Worm (Caenorhabditis elegans): Measurements from ENCODE around the gene ppm-1.D.

Gene ppm-1.D

DNA sequence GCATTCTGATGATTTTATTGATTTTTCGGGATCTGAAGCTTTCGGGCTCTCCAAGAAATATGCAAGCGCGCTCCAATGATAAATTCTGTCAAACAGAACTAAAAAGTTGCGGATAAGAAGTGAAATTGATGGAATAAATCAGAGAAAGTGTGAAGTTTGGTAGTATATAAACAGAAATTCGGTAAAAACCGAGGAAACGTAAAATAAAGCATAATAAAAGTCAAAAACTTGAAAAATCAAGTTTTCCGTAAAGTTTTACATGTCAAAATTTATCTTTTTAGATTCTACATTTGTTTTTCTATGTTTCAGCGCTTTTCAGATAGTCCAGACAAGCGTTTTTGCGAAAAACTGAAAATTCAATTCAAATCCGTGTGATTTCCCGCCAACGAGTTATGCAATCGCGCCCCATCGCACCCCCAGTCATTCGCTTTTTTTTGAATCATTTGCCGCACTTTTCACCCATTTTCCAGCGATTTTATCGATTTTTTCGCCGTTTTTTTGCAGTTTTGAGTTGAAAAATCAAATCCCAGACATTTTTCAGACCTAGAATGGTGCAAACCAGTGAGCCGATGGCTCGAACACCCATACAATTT is at the start of gene ppm-1.D, which contains the start of gene Y54F10BM.13:
TSS of gene ppm-1.D (plus strand) at position 540 of the 593 bp plus-strand sequence.
TSS of gene Y54F10BM.13 (minus strand) at position 51 of the 593 bp plus-strand sequence.
- TF ChIP-seq ceh-31 (tag; optimal IDR thresholded peaks at IDR 0.05), result peak; percentile 27
- peak; percentile 26 for TF ChIP-seq ceh-48 (tag; optimal IDR thresholded peaks at IDR 0.05)
- peak; percentile 18 for TF ChIP-seq nfya-1 (tag; optimal IDR thresholded peaks at IDR 0.05)
- TF ChIP-seq rnt-1 (tag; optimal IDR thresholded peaks at IDR 0.05), result peak; percentile 2
- no peak for TF ChIP-seq ceh-45 (GFP tag; IDR thresholded peaks at IDR 0.05)
- TF ChIP-seq elt-2 (tag; optimal IDR thresholded peaks at IDR 0.05), result peak; percentile 28

DNA sequence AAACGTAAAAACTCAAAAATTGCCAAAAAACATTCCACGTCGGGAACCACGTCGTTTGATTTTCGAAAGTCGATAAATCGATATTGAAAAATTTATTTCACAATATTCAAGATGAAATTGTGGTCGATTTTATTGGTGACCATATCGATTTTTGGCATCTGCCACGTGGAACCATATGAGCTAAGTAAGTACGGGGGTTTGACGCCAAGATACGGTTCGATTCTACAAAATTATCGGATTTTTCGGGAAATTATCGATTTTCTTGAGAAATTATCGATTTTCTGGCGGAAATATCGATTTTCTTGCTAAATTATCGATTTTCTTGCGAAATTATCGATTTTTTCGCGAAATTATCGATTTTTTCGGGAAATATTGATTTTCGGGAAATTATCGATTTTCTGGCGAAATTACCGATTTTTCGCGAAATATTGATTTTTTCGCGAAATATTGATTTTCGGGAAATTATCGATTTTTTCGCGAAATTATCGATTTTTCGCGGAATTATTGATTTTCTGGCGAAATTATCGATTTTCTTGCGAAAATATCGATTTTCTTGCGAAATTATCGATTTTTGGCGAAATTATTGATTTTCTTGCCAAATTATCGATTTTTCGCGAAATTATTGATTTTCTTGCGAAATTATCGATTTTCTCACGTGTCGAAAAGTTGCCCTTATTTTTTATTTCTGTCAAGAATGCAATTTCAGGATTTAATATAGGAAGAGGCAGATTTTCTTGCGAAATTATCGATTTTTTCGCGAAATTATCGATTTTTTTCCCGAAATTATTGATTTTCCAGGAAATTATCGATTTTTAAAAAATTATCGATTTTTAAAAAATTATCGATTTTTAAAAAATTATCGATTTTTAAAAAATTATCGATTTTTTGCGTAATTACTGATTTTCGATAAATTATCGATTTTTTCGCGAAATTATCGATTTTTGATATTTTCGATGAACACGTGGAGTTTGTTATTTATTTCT is 49.1 kb upstream of the ppm-1.D start, which contains the start of gene Y54F10BM.3:
TSS of gene Y54F10BM.3 (plus strand) at position 51 of the 983 bp plus-strand sequence.
- TF ChIP-seq ceh-48 (tag; optimal IDR thresholded peaks at IDR 0.05) (peak; percentile 98), ets-4 (tag; optimal IDR thresholded peaks at IDR 0.05) (no peak), Y22D7AL.16 (tag; optimal IDR thresholded peaks at IDR 0.05) (no peak), che-1 (tag; optimal IDR thresholded peaks at IDR 0.05) (peak; percentile 6)

DNA sequence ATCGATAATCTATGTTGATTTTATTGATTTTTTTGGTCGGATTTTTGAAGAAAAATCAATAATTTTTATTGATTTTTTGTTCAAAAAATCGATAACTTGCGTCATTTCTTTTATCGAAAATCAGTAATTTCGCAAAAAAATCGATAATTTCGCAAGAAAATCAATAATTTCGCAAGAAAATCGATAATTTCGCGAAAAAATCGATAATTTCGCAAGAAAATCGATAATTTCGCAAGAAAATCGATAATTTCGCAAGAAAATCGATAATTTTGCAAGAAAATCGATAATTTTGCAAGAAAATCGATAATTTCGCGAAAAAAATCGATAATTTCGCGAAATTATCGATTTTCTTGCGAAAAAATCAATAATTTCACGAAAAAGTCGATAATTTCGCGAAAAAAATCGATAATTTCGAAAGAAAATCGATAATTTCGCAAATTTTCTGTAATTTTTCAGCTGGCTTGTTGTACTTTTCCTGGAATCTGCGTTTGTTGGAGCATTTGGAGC is 48.0 kb upstream of the ppm-1.D start:
- TF ChIP-seq ceh-48 (tag; optimal IDR thresholded peaks at IDR 0.05) (peak; percentile 92), K09A11.1 (tag; optimal IDR thresholded peaks at IDR 0.05; ENCODE audit: insufficient read depth) (no peak)

DNA sequence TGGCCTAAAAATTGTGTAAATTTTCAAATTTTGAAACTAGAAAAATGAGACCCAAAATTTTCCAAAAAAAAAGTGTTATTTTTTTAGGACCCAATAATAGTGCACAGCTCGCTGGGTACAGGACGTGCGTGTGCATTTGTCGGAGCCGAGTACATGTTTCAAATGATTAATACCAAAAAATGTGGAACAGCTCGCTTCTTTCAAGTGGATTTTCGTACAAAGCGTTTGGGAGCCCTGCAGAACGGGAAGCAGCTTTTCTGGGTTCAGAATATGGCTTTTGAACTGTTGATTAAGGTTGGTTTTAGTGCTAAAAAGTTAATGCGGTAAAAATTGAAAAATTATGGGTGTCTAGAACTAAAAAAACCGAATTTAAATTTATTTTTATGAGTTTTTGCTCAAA is 43.1 kb upstream of the ppm-1.D start:
- TF ChIP-seq fax-1 (tag; optimal IDR thresholded peaks at IDR 0.05) (no peak), madf-2 (tag; optimal IDR thresholded peaks at IDR 0.05) (no peak), T23F11.4 (GFP tag; optimal IDR thresholded peaks at IDR 0.05) (no peak), K09A11.1 (tag; optimal IDR thresholded peaks at IDR 0.05; ENCODE audit: insufficient read depth) (no peak), K02D7.2 (tag; optimal IDR thresholded peaks at IDR 0.05) (no peak), odd-2 (tag; optimal IDR thresholded peaks at IDR 0.05) (no peak), unc-42 (tag; optimal IDR thresholded peaks at IDR 0.05) (no peak), ceh-31 (tag; optimal IDR thresholded peaks at IDR 0.05) (no peak), ceh-14 (tag; optimal IDR thresholded peaks at IDR 0.05) (no peak)

DNA sequence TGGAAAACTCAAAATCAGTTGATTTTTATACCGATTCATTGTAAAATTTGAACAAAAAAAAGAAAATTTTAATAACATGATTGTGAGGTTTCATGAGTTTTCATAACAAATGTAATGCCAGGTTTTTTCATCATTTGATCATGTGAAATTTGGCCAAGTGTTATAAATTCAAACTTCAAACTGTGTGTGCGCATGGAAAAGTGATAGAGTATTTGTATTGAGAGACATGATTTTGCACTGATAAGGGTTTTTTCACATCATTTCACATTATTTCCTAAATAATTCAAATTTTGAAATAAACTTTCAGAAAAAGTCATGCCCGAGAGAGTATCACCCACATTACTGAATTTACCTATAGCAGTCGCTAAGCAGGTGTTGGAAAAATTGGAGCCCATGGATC is 40.2 kb upstream of the ppm-1.D start, which contains the start of gene fbxa-219:
TSS of gene fbxa-219 (plus strand) at position 277 of the 400 bp plus-strand sequence.
- TF ChIP-seq unc-3 (GFP tag; conservative IDR thresholded peaks at IDR 0.05) (no peak), unc-3 (tag; optimal IDR thresholded peaks at IDR 0.05) (no peak), ceh-19 (GFP tag; optimal IDR thresholded peaks at IDR 0.05) (no peak), nhr-232 (tag; optimal IDR thresholded peaks at IDR 0.05) (no peak), ztf-16 (tag; optimal IDR thresholded peaks at IDR 0.05) (no peak), ceh-6 (GFP tag; optimal IDR thresholded peaks at IDR 0.05) (no peak), ttx-3 (tag; optimal IDR thresholded peaks at IDR 0.05) (no peak), lim-6 (tag; optimal IDR thresholded peaks at IDR 0.05) (no peak), ceh-14 (tag; optimal IDR thresholded peaks at IDR 0.05) (no peak), T23F11.4 (GFP tag; optimal IDR thresholded peaks at IDR 0.05) (no peak)

DNA sequence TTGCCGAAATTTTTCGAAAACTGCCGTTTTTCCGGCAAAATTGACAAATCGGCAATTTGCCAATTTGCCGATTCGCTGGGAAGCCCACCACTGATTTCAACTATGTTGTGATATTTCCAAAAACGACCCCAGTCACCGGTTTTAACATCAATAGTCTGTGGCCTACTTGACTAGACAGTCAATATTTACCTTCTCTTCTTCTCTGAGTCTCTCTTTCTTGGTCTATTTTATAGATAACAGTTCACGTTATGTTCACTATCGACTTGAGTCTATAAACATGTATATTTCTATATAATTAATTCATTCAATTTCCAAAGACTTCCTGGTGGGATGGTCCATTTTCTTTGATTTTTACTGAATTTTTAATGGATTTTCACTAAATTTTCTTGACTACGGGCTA is 36.6 kb upstream of the ppm-1.D start:
- TF ChIP-seq sox-4 (tag; optimal IDR thresholded peaks at IDR 0.05) (no peak), elt-2 (tag; optimal IDR thresholded peaks at IDR 0.05) (peak; percentile 48)
